Fruit fly (Drosophila melanogaster): Measurements from ENCODE around the gene CG9795.

The CG9795 gene

dm6 chr3R:4319507-4320138, at the start of gene CG9795:
TSS of gene CG9795 (plus strand) at chr3R:4319683.
- peak; percentile 33 for TF ChIP-seq achi (GFP tag; optimal IDR thresholded peaks at IDR 0.05)
- TF ChIP-seq Ets96B (tag; optimal IDR thresholded peaks at IDR 0.05): peak; percentile 21
- peak; percentile 6 for TF ChIP-seq Ets21C (GFP tag; optimal IDR thresholded peaks at IDR 0.05)
- TF ChIP-seq Hr4 (GFP tag; optimal IDR thresholded peaks at IDR 0.05): no peak
- TF ChIP-seq esn (GFP tag; optimal IDR thresholded peaks at IDR 0.05): peak; percentile 49
- TF ChIP-seq acj6 (GFP tag; optimal IDR thresholded peaks at IDR 0.05): peak; percentile 30
- TF ChIP-seq CG10631 (GFP tag; optimal IDR thresholded peaks at IDR 0.05): no peak
- TF ChIP-seq CG6276 (GFP tag; optimal IDR thresholded peaks at IDR 0.05): no peak
- no peak for TF ChIP-seq Met (GFP tag; optimal IDR thresholded peaks at IDR 0.05)
- 0 out of 3 replicates have a peak, but pooled peaks have one; percentile 37 for TF ChIP-seq eg (GFP tag; IDR thresholded peaks at IDR 0.05)
- TF ChIP-seq CG31627 (GFP tag; optimal IDR thresholded peaks at IDR 0.05): peak; percentile 20
- TF ChIP-seq Eip75B (GFP tag; optimal IDR thresholded peaks at IDR 0.05): peak; percentile 51
- peak; percentile 7 for TF ChIP-seq cyc (GFP tag; optimal IDR thresholded peaks at IDR 0.05)
- TF ChIP-seq CG6854 (GFP tag; optimal IDR thresholded peaks at IDR 0.05): peak; percentile 57
- TF ChIP-seq Eip78C (GFP tag): peak; percentile 86
- peak; percentile 55 for TF ChIP-seq Sox14 (GFP tag; optimal IDR thresholded peaks at IDR 0.05)
- TF ChIP-seq Eip93F (GFP tag; optimal IDR thresholded peaks at IDR 0.05): no peak
- no peak for TF ChIP-seq Gug (GFP tag; IDR thresholded peaks at IDR 0.05)
- TF ChIP-seq CG3032 (tag; optimal IDR thresholded peaks at IDR 0.05): peak; percentile 18
- TF ChIP-seq CG8119 (GFP tag; IDR thresholded peaks at IDR 0.05): 0 out of 3 replicates have a peak, but pooled peaks have one; percentile 15
- TF ChIP-seq lz (GFP tag; optimal IDR thresholded peaks at IDR 0.05): peak; percentile 46
- peak; percentile 26 for TF ChIP-seq CG34406 (GFP tag; optimal IDR thresholded peaks at IDR 0.05)

- TF ChIP-seq CG8319 (GFP tag; optimal IDR thresholded peaks at IDR 0.05) (no peak), CG3032 (tag; optimal IDR thresholded peaks at IDR 0.05) (no peak), Eip93F (GFP tag; optimal IDR thresholded peaks at IDR 0.05) (no peak), pdm3 (GFP tag; optimal IDR thresholded peaks at IDR 0.05) (no peak), cyc (GFP tag; optimal IDR thresholded peaks at IDR 0.05) (no peak), CG34406 (GFP tag; optimal IDR thresholded peaks at IDR 0.05) (no peak), CG4318 (GFP tag; optimal IDR thresholded peaks at IDR 0.05) (no peak), Ets21C (GFP tag; optimal IDR thresholded peaks at IDR 0.05) (no peak), Blimp-1 (GFP tag; optimal IDR thresholded peaks at IDR 0.05) (no peak), Hr39 (GFP tag; optimal IDR thresholded peaks at IDR 0.05) (no peak), CG9139 (GFP tag; optimal IDR thresholded peaks at IDR 0.05) (no peak), CG11762 (GFP tag; optimal IDR thresholded peaks at IDR 0.05; ENCODE audit: insufficient read depth) (no peak)
Observed at dm6 chr3R:4277828-4278227, 41.7 kb upstream of the CG9795 start, which contains the start of gene flip. TSS of gene flip (minus strand) at chr3R:4277928.

dm6 chr3R:4280062-4280461, 39.4 kb upstream of the CG9795 start, which contains the start of gene cpx:
TSS of gene cpx (plus strand) at chr3R:4280221.
- TF ChIP-seq achi (GFP tag; optimal IDR thresholded peaks at IDR 0.05) (peak; percentile 71), CG8319 (GFP tag; optimal IDR thresholded peaks at IDR 0.05) (no peak)

DNA sequence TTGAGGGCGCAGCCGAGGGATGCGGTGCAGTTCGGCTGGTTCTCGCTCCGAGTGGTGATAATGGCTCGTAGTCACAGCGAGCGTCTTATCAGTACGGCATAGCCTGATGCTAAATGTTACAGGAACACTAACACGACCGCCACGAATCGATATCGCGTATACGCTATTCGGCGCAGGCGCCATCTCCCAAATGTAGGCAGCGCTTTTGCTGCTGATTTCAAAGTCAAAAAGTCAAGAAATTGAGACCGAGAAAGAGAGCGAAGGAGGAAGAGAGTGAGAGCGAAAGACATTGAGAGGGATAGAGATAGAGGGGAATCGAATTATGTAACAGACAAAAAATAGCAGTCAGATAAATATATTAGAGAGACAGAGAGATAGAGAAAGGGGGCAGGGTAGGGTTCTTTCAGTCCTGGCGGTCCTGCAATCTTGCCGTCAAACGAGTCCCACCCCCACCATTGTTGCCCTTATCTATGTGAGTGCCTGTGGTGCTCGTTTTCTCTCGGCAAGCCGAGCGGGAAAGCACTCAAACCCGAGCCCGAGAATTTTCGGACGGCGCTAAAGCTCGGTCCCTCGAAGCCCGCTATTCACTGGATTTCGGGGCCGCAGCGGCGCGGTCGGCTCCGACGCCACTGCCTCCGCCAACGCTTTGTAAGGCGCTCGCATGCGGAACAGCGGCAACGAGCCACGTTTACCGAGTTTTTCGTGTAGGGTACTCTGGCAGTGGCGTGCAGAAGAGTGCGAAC, 38.2 kb upstream of the CG9795 start:
- peak; percentile 21 for TF ChIP-seq vri (GFP tag; optimal IDR thresholded peaks at IDR 0.05)
- TF ChIP-seq Ets21C (GFP tag; optimal IDR thresholded peaks at IDR 0.05): no peak
- no peak for TF ChIP-seq acj6 (GFP tag; optimal IDR thresholded peaks at IDR 0.05)
- TF ChIP-seq Eip78C (GFP tag): peak; percentile 39
- peak; percentile 77 for TF ChIP-seq svp (GFP tag)
- 0 out of 3 replicates have a peak, but pooled peaks have one; percentile 8 for TF ChIP-seq eg (GFP tag; IDR thresholded peaks at IDR 0.05)

DNA sequence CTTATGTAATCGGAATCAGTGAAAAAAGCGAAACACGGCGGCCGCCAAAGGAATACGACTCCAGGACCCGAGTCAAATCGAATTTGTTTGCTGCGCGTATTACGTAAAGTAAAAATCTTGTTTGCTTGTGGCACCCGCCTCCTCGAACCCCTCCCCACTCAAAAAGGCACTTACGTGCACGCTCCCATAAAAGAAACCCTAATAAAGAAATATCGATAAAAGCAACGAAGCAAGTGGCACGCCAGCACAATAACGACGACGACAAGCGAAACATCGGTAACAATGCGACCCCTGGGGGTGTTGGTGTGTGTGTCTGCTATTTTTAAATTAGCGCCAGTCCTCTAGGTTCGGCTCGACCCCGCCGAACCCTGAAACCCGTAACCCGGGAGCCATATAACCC, 37.3 kb upstream of the CG9795 start:
- TF ChIP-seq pdm3 (GFP tag; optimal IDR thresholded peaks at IDR 0.05): no peak
- TF ChIP-seq Sox15 (GFP tag; optimal IDR thresholded peaks at IDR 0.05): no peak
- TF ChIP-seq CG11902 (GFP tag; optimal IDR thresholded peaks at IDR 0.05): no peak
- TF ChIP-seq CG6276 (GFP tag; optimal IDR thresholded peaks at IDR 0.05): no peak
- TF ChIP-seq Sox14 (GFP tag; optimal IDR thresholded peaks at IDR 0.05): no peak
- TF ChIP-seq CG4318 (GFP tag; optimal IDR thresholded peaks at IDR 0.05): no peak
- no peak for TF ChIP-seq CG9139 (GFP tag; optimal IDR thresholded peaks at IDR 0.05)
- TF ChIP-seq Hr4 (GFP tag; optimal IDR thresholded peaks at IDR 0.05): no peak
- no peak for TF ChIP-seq CG15336 (GFP tag; IDR thresholded peaks at IDR 0.05)
